Fruit fly (Drosophila melanogaster) whole organism, embryonic: Measurements from ENCODE around the gene CG44004.
A peak's percentile ranks its signal among the peaks of the same experiment; 100 is the strongest.

ENCODE experiments used
- CG1024 ChIP-seq: fragments of 200-800 bp; sonication (Bioruptor generic); IDR thresholded peaks from 2 replicates; pipeline ENCODE4 v1.3.6; 2022; ENCODE audit warnings: missing biosample characterization, missing genetic modification characterization
- CG10267 ChIP-seq: fragments of 200-800 bp; sonication (Bioruptor generic); optimal IDR thresholded peaks from 2 replicates; lab custom pipeline; 2018; ENCODE audit warnings: missing biosample characterization, mild to moderate bottlenecking, missing genetic modification characterization, moderate library complexity
- CG10431 ChIP-seq: fragments of 200-800 bp; sonication (Bioruptor generic); optimal IDR thresholded peaks from 3 replicates; lab custom pipeline; 2018; ENCODE audit warnings: missing biosample characterization, mild to moderate bottlenecking, missing genetic modification characterization
- CG10462 ChIP-seq: fragments of 200-800 bp; sonication (Bioruptor generic); optimal IDR thresholded peaks from 2 replicates; lab custom pipeline; 2016; ENCODE audit warnings: missing biosample characterization, missing genetic modification characterization
- CG12104 ChIP-seq: fragments of 200-800 bp; sonication (Bioruptor generic); optimal IDR thresholded peaks from 3 replicates; lab custom pipeline; 2016; ENCODE audit warnings: missing biosample characterization, missing genetic modification characterization
- CG12155 ChIP-seq: fragments of 200-800 bp; sonication (Bioruptor generic); optimal IDR thresholded peaks from 3 replicates; lab custom pipeline; 2016; ENCODE audit warnings: missing biosample characterization, missing genetic modification characterization
- CG12744 ChIP-seq: fragments of 200-800 bp; sonication (Bioruptor generic); optimal IDR thresholded peaks from 2 replicates; lab custom pipeline; 2016; ENCODE audit warnings: missing biosample characterization, missing genetic modification characterization
- CG14050 ChIP-seq: fragments of 200-800 bp; sonication (Bioruptor generic); IDR thresholded peaks from 3 replicates; pipeline ENCODE4 v1.3.6; 2022; ENCODE audit warnings: missing biosample characterization, missing genetic modification characterization
- CG14441 ChIP-seq: fragments of 200-800 bp; sonication (Bioruptor generic); IDR thresholded peaks from 2 replicates; pipeline ENCODE4 v1.3.6; 2022; ENCODE audit warnings: missing biosample characterization, missing genetic modification characterization
- CG17328 ChIP-seq: fragments of 200-800 bp; sonication (Bioruptor generic); IDR thresholded peaks from 2 replicates; pipeline ENCODE4 v1.3.6; 2022; ENCODE audit warnings: missing biosample characterization, missing genetic modification characterization
- CG17359 ChIP-seq: fragments of 200-800 bp; sonication (Bioruptor generic); optimal IDR thresholded peaks from 3 replicates; lab custom pipeline; 2018; ENCODE audit warnings: missing biosample characterization, mild to moderate bottlenecking, missing genetic modification characterization, moderate library complexity
- CG18262 ChIP-seq: fragments of 200-800 bp; optimal IDR thresholded peaks from 3 replicates; lab custom pipeline; 2019; ENCODE audit warnings: missing biosample characterization, mild to moderate bottlenecking, missing genetic modification characterization, moderate library complexity
- CG18476 ChIP-seq: fragments of 200-800 bp; sonication (Bioruptor generic); optimal IDR thresholded peaks from 2 replicates; lab custom pipeline; 2016; ENCODE audit warnings: missing biosample characterization, mild to moderate bottlenecking, missing genetic modification characterization
- CG18599 ChIP-seq: fragments of 200-800 bp; sonication (Bioruptor generic); optimal IDR thresholded peaks from 3 replicates; lab custom pipeline; 2017; ENCODE audit warnings: missing biosample characterization, missing genetic modification characterization, mild to moderate bottlenecking, moderate library complexity, missing genetic modification reagents
- CG2678 ChIP-seq: fragments of 200-800 bp; sonication (Bioruptor generic); optimal IDR thresholded peaks from 3 replicates; lab custom pipeline; 2019; ENCODE audit warnings: missing biosample characterization, mild to moderate bottlenecking, missing genetic modification characterization, moderate library complexity
- CG2889 ChIP-seq: fragments of 200-800 bp; sonication (Bioruptor generic); IDR thresholded peaks from 3 replicates; pipeline ENCODE4 v1.3.6; 2022; ENCODE audit warnings: missing biosample characterization, missing genetic modification characterization
- CG30020 ChIP-seq: fragments of 200-800 bp; optimal IDR thresholded peaks from 2 replicates; lab custom pipeline; 2019; ENCODE audit warnings: missing biosample characterization, mild to moderate bottlenecking, missing genetic modification characterization, moderate library complexity
- CG34422 ChIP-seq: fragments of 200-800 bp; sonication (Bioruptor generic); IDR thresholded peaks from 3 replicates; pipeline ENCODE4 v1.3.6; 2022; ENCODE audit warnings: missing biosample characterization, missing genetic modification characterization
- CG43689 ChIP-seq: fragments of 200-800 bp; sonication (Bioruptor generic); IDR thresholded peaks from 2 replicates; pipeline ENCODE4 v1.3.6; 2022; ENCODE audit warnings: missing biosample characterization, missing genetic modification characterization
- CG8359 ChIP-seq: fragments of 200-800 bp; sonication (Bioruptor generic); optimal IDR thresholded peaks from 2 replicates; lab custom pipeline; 2017; ENCODE audit warnings: missing biosample characterization, mild to moderate bottlenecking, missing genetic modification characterization, borderline replicate concordance
- CrebB ChIP-seq: fragments of 200-800 bp; sonication (Bioruptor generic); optimal IDR thresholded peaks from 3 replicates; lab custom pipeline; 2018; ENCODE audit warnings: missing biosample characterization, mild to moderate bottlenecking, missing genetic modification characterization
- H2.0 ChIP-seq: fragments of 200-800 bp; sonication (Bioruptor generic); IDR thresholded peaks from 2 replicates; pipeline ENCODE4 v1.3.6; 2022; ENCODE audit warnings: missing biosample characterization, missing genetic modification characterization
- HHEX ChIP-seq: fragments of 200-800 bp; sonication (Bioruptor generic); optimal IDR thresholded peaks from 3 replicates; lab custom pipeline; 2017; ENCODE audit warnings: missing biosample characterization, mild to moderate bottlenecking, missing genetic modification characterization, missing genetic modification reagents
- MESR4 ChIP-seq: fragments of 200-800 bp; sonication (Bioruptor generic); optimal IDR thresholded peaks from 2 replicates; lab custom pipeline; 2018; ENCODE audit warnings: missing biosample characterization, mild to moderate bottlenecking, missing genetic modification characterization, moderate library complexity
- Mes4 ChIP-seq: fragments of 200-800 bp; sonication (Bioruptor generic); optimal IDR thresholded peaks from 2 replicates; lab custom pipeline; 2016; ENCODE audit warnings: missing biosample characterization, missing genetic modification characterization
- NC2α ChIP-seq: fragments of 200-800 bp; sonication (Bioruptor generic); optimal IDR thresholded peaks from 2 replicates; lab custom pipeline; 2016; ENCODE audit warnings: missing biosample characterization, missing genetic modification characterization
- NFAT ChIP-seq: fragments of 200-800 bp; sonication (Bioruptor generic); IDR thresholded peaks from 2 replicates; pipeline ENCODE4 v1.3.6; 2022; ENCODE audit warnings: missing biosample characterization, missing genetic modification characterization
- Neu2 ChIP-seq: fragments of 200-800 bp; sonication (Bioruptor generic); optimal IDR thresholded peaks from 3 replicates; lab custom pipeline; 2016; ENCODE audit warnings: missing biosample characterization, missing genetic modification characterization, borderline replicate concordance
- Ptx1 ChIP-seq: fragments of 200-800 bp; sonication (Bioruptor generic); IDR thresholded peaks from 2 replicates; pipeline ENCODE4 v1.3.6; 2022; ENCODE audit warnings: missing biosample characterization, missing genetic modification characterization
- TFAM ChIP-seq: fragments of 200-800 bp; sonication (Bioruptor generic); optimal IDR thresholded peaks from 2 replicates; lab custom pipeline; 2017; ENCODE audit warnings: missing biosample characterization, missing genetic modification characterization, inconsistent platforms
- YL-1 ChIP-seq: fragments of 200-800 bp; sonication (Bioruptor generic); optimal IDR thresholded peaks from 3 replicates; lab custom pipeline; 2017; ENCODE audit warnings: missing biosample characterization, mild to moderate bottlenecking, missing genetic modification characterization
- al ChIP-seq: fragments of 200-800 bp; sonication (Bioruptor generic); IDR thresholded peaks from 2 replicates; pipeline ENCODE4 v1.3.6; 2022; ENCODE audit warnings: missing biosample characterization, missing genetic modification characterization
- bigmax ChIP-seq: fragments of 200-800 bp; sonication (Bioruptor generic); optimal IDR thresholded peaks from 2 replicates; lab custom pipeline; 2018; ENCODE audit warnings: missing biosample characterization, mild to moderate bottlenecking, missing genetic modification characterization
- cato ChIP-seq: fragments of 200-800 bp; sonication (Bioruptor generic); optimal IDR thresholded peaks from 2 replicates; lab custom pipeline; 2016; ENCODE audit warnings: missing biosample characterization, missing genetic modification characterization, borderline replicate concordance
- cg ChIP-seq: fragments of 200-800 bp; sonication (Bioruptor generic); optimal IDR thresholded peaks from 3 replicates; lab custom pipeline; 2019; ENCODE audit warnings: missing biosample characterization, mild to moderate bottlenecking, missing genetic modification characterization, moderate library complexity
- dati ChIP-seq: fragments of 200-800 bp; sonication (Bioruptor generic); IDR thresholded peaks from 2 replicates; pipeline ENCODE4 v1.3.6; 2022; ENCODE audit warnings: missing biosample characterization, missing genetic modification characterization
- fru ChIP-seq: fragments of >200 bp; optimal IDR thresholded peaks from 2 replicates; lab custom pipeline; 2017
- gcm2 ChIP-seq: fragments of 200-800 bp; sonication (Bioruptor generic); optimal IDR thresholded peaks from 2 replicates; lab custom pipeline; 2016; ENCODE audit warnings: missing biosample characterization, missing genetic modification characterization
- gsb ChIP-seq: fragments of 200-800 bp; sonication (Bioruptor generic); IDR thresholded peaks from 2 replicates; pipeline ENCODE4 v1.3.6; 2022; ENCODE audit warnings: missing biosample characterization, missing genetic modification characterization
- her ChIP-seq: fragments of 200-800 bp; sonication (Bioruptor generic); optimal IDR thresholded peaks from 2 replicates; lab custom pipeline; 2016; ENCODE audit warnings: missing biosample characterization, missing genetic modification characterization
- schlank ChIP-seq: fragments of 200-800 bp; sonication (Bioruptor generic); optimal IDR thresholded peaks from 2 replicates; lab custom pipeline; 2018; ENCODE audit warnings: missing biosample characterization, mild to moderate bottlenecking, missing genetic modification characterization
- seq ChIP-seq: fragments of 200-800 bp; sonication (Bioruptor generic); IDR thresholded peaks from 2 replicates; pipeline ENCODE4 v1.3.6; 2022; ENCODE audit warnings: missing biosample characterization, missing genetic modification characterization
- sim ChIP-seq: fragments of 200-800 bp; sonication (Bioruptor generic); IDR thresholded peaks from 2 replicates; pipeline ENCODE4 v1.3.6; 2022; ENCODE audit warnings: missing biosample characterization, missing genetic modification characterization
- sima ChIP-seq: fragments of 200-800 bp; sonication (Bioruptor generic); optimal IDR thresholded peaks from 2 replicates; lab custom pipeline; 2016; ENCODE audit warnings: missing biosample characterization, missing genetic modification characterization
- sisA ChIP-seq: fragments of 200-800 bp; sonication (Bioruptor generic); IDR thresholded peaks from 2 replicates; pipeline ENCODE4 v1.3.6; 2022; ENCODE audit warnings: missing biosample characterization, missing genetic modification characterization
- sug ChIP-seq: fragments of 200-800 bp; optimal IDR thresholded peaks from 2 replicates; lab custom pipeline; 2019; ENCODE audit warnings: missing biosample characterization, mild to moderate bottlenecking, missing genetic modification characterization, moderate library complexity
- tgo ChIP-seq: fragments of 200-800 bp; sonication (Bioruptor generic); IDR thresholded peaks from 3 replicates; pipeline ENCODE4 v1.3.6; 2022; ENCODE audit warnings: missing biosample characterization, missing genetic modification characterization
- ttk ChIP-seq: fragments of 200-800 bp; sonication (Bioruptor generic); IDR thresholded peaks from 2 replicates; pipeline ENCODE4 v2.1.2; 2022; ENCODE audit warnings: missing biosample characterization, missing genetic modification characterization
- vvl ChIP-seq: fragments of 200-800 bp; sonication (Bioruptor generic); IDR thresholded peaks from 2 replicates; pipeline ENCODE4 v1.3.6; 2022; ENCODE audit warnings: missing biosample characterization, missing genetic modification characterization
- zen ChIP-seq: fragments of 200-800 bp; sonication (Bioruptor generic); optimal IDR thresholded peaks from 3 replicates; lab custom pipeline; 2018; ENCODE audit warnings: missing biosample characterization, mild to moderate bottlenecking, missing genetic modification characterization, moderate library complexity

The CG44004 gene

DNA sequence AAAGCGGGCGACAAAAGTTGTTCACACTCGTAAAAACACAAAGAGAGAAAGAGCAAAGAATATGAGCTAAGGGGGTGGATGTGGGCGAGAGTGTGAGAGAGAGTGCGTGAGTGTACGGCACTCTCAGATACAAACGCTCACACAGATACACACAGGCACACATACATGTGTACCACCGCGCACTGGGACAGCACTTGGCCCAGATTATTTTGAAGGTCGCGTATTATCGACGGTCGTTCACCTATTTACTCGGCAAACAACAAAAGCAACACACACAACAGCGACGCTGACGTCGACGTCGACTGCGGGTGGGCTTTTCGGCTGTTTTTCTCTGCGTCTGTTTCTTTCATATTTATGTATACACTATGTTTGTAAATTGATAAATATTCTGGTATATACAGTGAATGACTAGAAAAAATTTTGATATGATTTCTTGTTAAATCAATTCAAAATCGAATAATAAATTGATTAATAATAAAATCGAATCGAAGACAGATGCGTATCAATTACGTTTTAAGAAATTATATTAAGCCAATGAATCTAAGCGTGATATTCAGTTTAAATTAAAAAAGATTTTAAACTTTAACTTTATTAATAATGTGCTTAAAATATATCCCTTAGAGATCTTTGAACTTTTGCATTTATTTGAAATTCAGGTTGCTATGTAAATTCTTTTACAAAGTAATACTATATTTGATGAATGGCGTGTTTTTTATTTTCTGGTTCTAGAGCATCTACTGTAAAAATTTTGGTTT is 43.9 kb downstream of the CG44004 start (continued):
- TF ChIP-seq CG10431 (GFP tag; lab: Kevin White, UChicago) (peak; percentile 78), CG18262 (peak; percentile 58), sisA (GFP tag; lab: Robert Waterston, UW) (no peak), CG14050 (GFP tag; lab: Robert Waterston, UW) (peak; percentile 29; the same call in 1 of the 3 replicates), gsb (GFP tag; lab: Robert Waterston, UW) (no peak; the same call in 1 of the 2 replicates), CG12744 (GFP tag; lab: Kevin White, UChicago) (peak; percentile 51), CG2889 (no peak), cg (peak; percentile 93), sim (GFP tag; lab: Robert Waterston, UW) (peak; percentile 75), CG14441 (peak; percentile 44; the same call in 1 of the 2 replicates), NC2α (GFP tag; lab: Kevin White, UChicago) (peak; percentile 71), fru (lab: Kevin White, UChicago) (no peak), YL-1 (peak; percentile 64), CG18599 (peak; percentile 87), tgo (GFP tag; lab: Robert Waterston, UW) (no peak; the same call in 2 of the 3 replicates), zen (tag; lab: Kevin White, UChicago) (no peak), vvl (GFP tag; lab: Robert Waterston, UW) (peak; percentile 81), Mes4 (peak; percentile 69), ttk (GFP tag; lab: Robert Waterston, UW) (no peak; the same call in 1 of the 2 replicates), sima (GFP tag; lab: Kevin White, UChicago) (peak; percentile 45), CG17359 (peak; percentile 77), CG2678 (tag; lab: Kevin White, UChicago) (peak; percentile 76), CG10462 (GFP tag; lab: Kevin White, UChicago) (peak; percentile 41), her (peak; percentile 76), sug (tag; lab: Kevin White, UChicago) (peak; percentile 88), schlank (tag; lab: Kevin White, UChicago) (peak; percentile 61), CG12104 (peak; percentile 30), MESR4 (GFP tag; lab: Kevin White, UChicago) (peak; percentile 4), CG10267 (tag; lab: Kevin White, UChicago) (peak; percentile 21), CG1024 (GFP tag; lab: Robert Waterston, UW) (peak; percentile 73), seq (GFP tag; lab: Robert Waterston, UW) (peak; percentile 89), dati (GFP tag; lab: Robert Waterston, UW) (no peak), CG17328 (peak; percentile 78), CG34422 (GFP tag; lab: Robert Waterston, UW) (peak; percentile 49; the same call in 1 of the 3 replicates), CG30020 (tag; lab: Kevin White, UChicago) (no peak), TFAM (peak; percentile 35), CG12155 (GFP tag; lab: Kevin White, UChicago) (peak; percentile 33), NFAT (GFP tag; lab: Robert Waterston, UW) (no peak), CrebB (tag; lab: Kevin White, UChicago) (peak; percentile 89), CG18476 (peak; percentile 43), HHEX (peak; percentile 84), Ptx1 (peak; percentile 30; the same call in 1 of the 2 replicates), H2.0 (GFP tag; lab: Robert Waterston, UW) (peak; percentile 52), CG8359 (peak; percentile 45), al (no peak), cato (peak; percentile 63), Neu2 (GFP tag; lab: Kevin White, UChicago) (no peak), gcm2 (peak; percentile 69), bigmax (GFP tag; lab: Kevin White, UChicago) (peak; percentile 64), CG43689 (GFP tag; lab: Robert Waterston, UW) (no peak)
